Worm (Caenorhabditis elegans): ENCODE measurements around the gene nhr-179.

The nhr-179 gene

ce11 chrV:1579790-1580189, 38.9 kb downstream of the nhr-179 start:
- TF ChIP-seq ceh-31 (tag; optimal IDR thresholded peaks at IDR 0.05) = no peak
- no peak for TF ChIP-seq ceh-9 (tag; optimal IDR thresholded peaks at IDR 0.05)
- no peak for TF ChIP-seq nfya-1 (tag; optimal IDR thresholded peaks at IDR 0.05)
- TF ChIP-seq ceh-18 (tag; optimal IDR thresholded peaks at IDR 0.05) = no peak
- no peak for TF ChIP-seq ceh-22 (tag; optimal IDR thresholded peaks at IDR 0.05)
- TF ChIP-seq pax-1 (tag; optimal IDR thresholded peaks at IDR 0.05) = no peak
- no peak for TF ChIP-seq ceh-48 (tag; optimal IDR thresholded peaks at IDR 0.05)
- no peak for TF ChIP-seq unc-42 (tag; optimal IDR thresholded peaks at IDR 0.05)
- TF ChIP-seq odd-2 (tag; optimal IDR thresholded peaks at IDR 0.05) = no peak
- no peak for TF ChIP-seq pqm-1 (tag; optimal IDR thresholded peaks at IDR 0.05)
- no peak for TF ChIP-seq ref-2 (tag; optimal IDR thresholded peaks at IDR 0.05)
- no peak for TF ChIP-seq pha-2 (tag; optimal IDR thresholded peaks at IDR 0.05)
- TF ChIP-seq hlh-13 (GFP tag; optimal IDR thresholded peaks at IDR 0.05) = no peak

- TF ChIP-seq elt-4 (tag; optimal IDR thresholded peaks at IDR 0.05) (no peak), ceh-24 (tag; optimal IDR thresholded peaks at IDR 0.05) (no peak), unc-86 (tag; optimal IDR thresholded peaks at IDR 0.05) (no peak), pha-2 (tag; optimal IDR thresholded peaks at IDR 0.05) (no peak), pha-4 (tag; optimal IDR thresholded peaks at IDR 0.05) (no peak), K02D7.2 (tag; optimal IDR thresholded peaks at IDR 0.05) (no peak), hlh-13 (GFP tag; optimal IDR thresholded peaks at IDR 0.05) (no peak), ceh-45 (GFP tag; IDR thresholded peaks at IDR 0.05) (no peak)
Measured at ce11 chrV:1578572-1579230, 40.0 kb downstream of the nhr-179 start.

DNA sequence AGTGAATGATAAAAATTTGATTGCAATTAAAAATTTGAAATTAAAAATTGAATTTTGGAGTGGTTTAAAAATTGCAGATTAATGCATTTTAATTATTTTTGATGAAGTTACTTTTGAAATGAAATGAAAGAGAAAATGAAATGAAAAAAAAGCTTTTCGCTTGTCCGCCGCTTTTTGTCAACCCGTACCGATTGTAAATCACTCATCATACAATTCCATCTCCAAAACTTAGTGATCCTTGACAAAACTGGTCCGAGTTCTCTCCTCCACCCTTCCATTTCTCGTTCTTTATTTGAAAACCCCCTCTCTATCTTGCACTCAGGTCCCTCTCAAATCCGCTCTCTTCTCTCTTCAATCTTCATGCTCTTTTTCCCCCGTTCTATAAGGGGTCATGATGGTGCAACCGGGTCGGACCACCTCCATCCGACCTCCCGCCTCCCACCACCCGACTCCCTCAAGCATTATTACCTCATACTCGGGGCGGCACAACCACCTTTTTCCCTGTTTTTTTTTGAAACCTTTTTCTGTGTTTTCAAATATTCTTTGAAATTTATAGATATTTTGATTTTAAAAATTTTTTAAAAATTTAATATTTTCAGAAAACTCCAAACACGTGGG, 41.5 kb downstream of the nhr-179 start:
- no peak for TF ChIP-seq ceh-18 (tag; optimal IDR thresholded peaks at IDR 0.05)
- no peak for TF ChIP-seq elt-4 (tag; optimal IDR thresholded peaks at IDR 0.05)
- TF ChIP-seq ceh-22 (tag; optimal IDR thresholded peaks at IDR 0.05) = no peak
- TF ChIP-seq pax-1 (tag; optimal IDR thresholded peaks at IDR 0.05) = no peak
- TF ChIP-seq ceh-48 (tag; optimal IDR thresholded peaks at IDR 0.05) = no peak
- no peak for TF ChIP-seq C38D4.7 (GFP tag; optimal IDR thresholded peaks at IDR 0.05)
- TF ChIP-seq K09A11.1 (tag; optimal IDR thresholded peaks at IDR 0.05; ENCODE audit: insufficient read depth) = no peak
- TF ChIP-seq ref-2 (tag; optimal IDR thresholded peaks at IDR 0.05) = no peak
- TF ChIP-seq eyg-1 (tag; optimal IDR thresholded peaks at IDR 0.05) = no peak
- no peak for TF ChIP-seq tbx-2 (tag; optimal IDR thresholded peaks at IDR 0.05)

DNA sequence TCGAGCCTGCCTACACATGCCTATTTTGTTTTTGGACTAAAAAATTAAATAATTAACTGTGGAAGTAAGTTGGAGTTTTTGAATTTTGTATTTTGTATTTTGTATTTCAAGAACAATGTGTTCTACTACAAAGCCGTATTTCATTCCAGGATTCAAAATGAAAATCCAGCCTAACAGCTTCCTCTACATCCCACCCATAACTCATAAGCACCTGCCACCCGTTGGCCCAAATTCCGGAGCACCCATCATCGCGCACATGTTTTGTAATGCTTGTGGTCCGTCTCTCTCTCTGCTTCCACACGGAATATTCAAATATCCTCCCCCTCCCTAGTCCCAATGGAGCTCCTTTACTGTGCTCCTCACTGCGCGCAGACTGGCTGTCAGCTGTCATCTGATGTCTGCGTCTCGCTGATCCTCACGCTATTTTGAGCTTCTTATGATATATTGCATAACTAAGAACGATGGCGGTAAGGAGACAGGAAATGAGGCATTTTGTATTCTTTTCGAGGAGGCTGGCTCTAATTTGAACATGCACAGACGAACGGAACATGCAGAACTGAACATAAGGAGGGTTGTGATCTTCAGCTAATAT, 43.1 kb downstream of the nhr-179 start:
- TF ChIP-seq unc-55 (GFP tag; optimal IDR thresholded peaks at IDR 0.05) (peak; percentile 92), unc-42 (tag; optimal IDR thresholded peaks at IDR 0.05) (no peak), ceh-31 (tag; optimal IDR thresholded peaks at IDR 0.05) (peak; percentile 6), lim-6 (tag; optimal IDR thresholded peaks at IDR 0.05) (no peak), pha-4 (tag; optimal IDR thresholded peaks at IDR 0.05) (no peak), mec-3 (tag; optimal IDR thresholded peaks at IDR 0.05; ENCODE audit: borderline replicate concordance) (no peak), ceh-22 (tag; optimal IDR thresholded peaks at IDR 0.05) (no peak), hlh-8 (tag; optimal IDR thresholded peaks at IDR 0.05) (no peak), gmeb-2 (tag; optimal IDR thresholded peaks at IDR 0.05) (no peak), C08G9.2 (tag; optimal IDR thresholded peaks at IDR 0.05) (no peak), fkh-6 (tag; optimal IDR thresholded peaks at IDR 0.05) (no peak), ceh-2 (tag; optimal IDR thresholded peaks at IDR 0.05) (no peak), ceh-9 (tag; optimal IDR thresholded peaks at IDR 0.05) (no peak), dve-1 (tag; optimal IDR thresholded peaks at IDR 0.05) (no peak), K02D7.2 (tag; optimal IDR thresholded peaks at IDR 0.05) (no peak), pqm-1 (tag; optimal IDR thresholded peaks at IDR 0.05) (no peak), zip-5 (tag; optimal IDR thresholded peaks at IDR 0.05) (no peak), K09A11.1 (tag; optimal IDR thresholded peaks at IDR 0.05; ENCODE audit: insufficient read depth) (no peak), sdc-2 (tag; optimal IDR thresholded peaks at IDR 0.05) (no peak), ref-2 (tag; optimal IDR thresholded peaks at IDR 0.05) (peak; percentile 21), ceh-24 (tag; optimal IDR thresholded peaks at IDR 0.05) (no peak), ahr-1 (tag; optimal IDR thresholded peaks at IDR 0.05) (no peak), dmd-4 (tag; optimal IDR thresholded peaks at IDR 0.05; ENCODE audit: borderline replicate concordance) (peak; percentile 27), unc-3 (GFP tag; conservative IDR thresholded peaks at IDR 0.05) (no peak), unc-3 (tag; optimal IDR thresholded peaks at IDR 0.05) (no peak), F13H6.1 (tag; optimal IDR thresholded peaks at IDR 0.05) (no peak), npax-4 (tag; optimal IDR thresholded peaks at IDR 0.05) (no peak), ztf-16 (tag; optimal IDR thresholded peaks at IDR 0.05) (no peak), ama-1 (optimal IDR thresholded peaks at IDR 0.05) (no peak), sox-4 (tag; optimal IDR thresholded peaks at IDR 0.05) (no peak), ceh-45 (GFP tag; IDR thresholded peaks at IDR 0.05) (no peak)

Measured in whole organism, late embryonic.